In genomic region chrX:11120808-11121207, ce11 we compare ENCODE assay signal across 3 worm cellular contexts.
TF ChIP-seq lines count a peak whose summit lies in the region.

Gene R08B4.3, minus strand, starts transcription at chrX:11121005.

TF ChIP-seq in whole organism, L2 larva, 48 proteins besides CTCF, POLR2A, EP300 and RAD21:
- TF ChIP-seq ama-1 (optimal IDR thresholded peaks at IDR 0.05; lab: Kevin White, UChicago) (no peak), alr-1 (tag; optimal IDR thresholded peaks at IDR 0.05; lab: Kevin White, UChicago) (peak; percentile 40)

TF ChIP-seq in whole organism, L4 larva, 104 proteins besides CTCF, POLR2A, EP300 and RAD21:
- TF ChIP-seq fkh-10 (GFP tag; optimal IDR thresholded peaks at IDR 0.05; lab: Kevin White, UChicago) (no peak), T20F7.1 (GFP tag; optimal IDR thresholded peaks at IDR 0.05; lab: Kevin White, UChicago) (peak; percentile 74)
TF ChIP-seq in whole organism, L4 larva: peak in this region for 1.

TF ChIP-seq in whole organism, young adult, 124 proteins besides CTCF, POLR2A, EP300 and RAD21:
- TF ChIP-seq ceh-100 (GFP tag; IDR thresholded peaks at IDR 0.05; lab: Robert Waterston, UW): no peak
- TF ChIP-seq dox-1 (GFP tag; IDR thresholded peaks at IDR 0.05; lab: Robert Waterston, UW): no peak
- no peak for TF ChIP-seq ztf-6 (GFP tag; IDR thresholded peaks at IDR 0.05; lab: Robert Waterston, UW)
- no peak for TF ChIP-seq zim-3 (tag; optimal IDR thresholded peaks at IDR 0.05; lab: Kevin White, UChicago)
- peak; percentile 70 for TF ChIP-seq attf-3 (GFP tag; conservative IDR thresholded peaks at IDR 0.05; lab: Robert Waterston, UW)
